Worm (Caenorhabditis elegans): ENCODE measurements around the gene T28D9.1.

- TF ChIP-seq snpc-4 (tag; optimal IDR thresholded peaks at IDR 0.05), result no peak
- TF ChIP-seq egl-27 (tag; optimal IDR thresholded peaks at IDR 0.05), result no peak
- TF ChIP-seq elt-3 (tag; optimal IDR thresholded peaks at IDR 0.05), result no peak
- TF ChIP-seq aly-2 (tag; optimal IDR thresholded peaks at IDR 0.05), result no peak
- no peak for TF ChIP-seq nfya-1 (tag; optimal IDR thresholded peaks at IDR 0.05; ENCODE audit: insufficient read depth)
- TF ChIP-seq ceh-82 (tag; optimal IDR thresholded peaks at IDR 0.05), result no peak
- TF ChIP-seq nhr-25 (tag; optimal IDR thresholded peaks at IDR 0.05), result no peak
These were observed 31.7 kb downstream of the T28D9.1 start for ce11 chrII:6523940-6524339.

Data from whole organism, L3 larva.